Fruit fly (Drosophila melanogaster) whole organism, wandering third instar larva: ENCODE measurements around the gene CG13384.
A peak's percentile ranks its signal among the peaks of the same experiment; 100 is the strongest.

Experiments
- CG32264 ChIP-seq: fragments of 200-800 bp; sonication (Bioruptor generic); optimal IDR thresholded peaks from 2 replicates; lab custom pipeline; 2016; ENCODE audit warnings: missing biosample characterization, missing genetic modification characterization
- Dfd ChIP-seq: fragments of >200 bp; optimal IDR thresholded peaks from 2 replicates; lab custom pipeline; 2017; ENCODE audit warnings: missing biosample characterization, missing genetic modification characterization
- Dif ChIP-seq: fragments of 200-275, 200-300 bp; sonication (Bioruptor generic); optimal IDR thresholded peaks from 2 replicates; lab custom pipeline; 2018; ENCODE audit warnings: missing biosample characterization, missing genetic modification characterization; ENCODE audit not compliant: partially characterized antibody
- Hr78 ChIP-seq: fragments of >200 bp; optimal IDR thresholded peaks from 2 replicates; lab custom pipeline; 2017; ENCODE audit warnings: missing biosample characterization, missing genetic modification characterization
- OdsH ChIP-seq: fragments of 200-800 bp; sonication (Bioruptor generic); optimal IDR thresholded peaks from 2 replicates; lab custom pipeline; 2016; ENCODE audit warnings: missing biosample characterization, mild to moderate bottlenecking, missing genetic modification characterization
- br ChIP-seq: fragments of 200-800 bp; sonication (Bioruptor generic); optimal IDR thresholded peaks from 2 replicates; lab custom pipeline; 2016; ENCODE audit warnings: missing biosample characterization, missing genetic modification characterization
- dl ChIP-seq, 2 experiments: fragments of 175-275, 200-275 bp in 1 of 2; fragments of 200-275 bp in 1 of 2; sonication (Bioruptor generic); optimal IDR thresholded peaks; lab custom pipeline; 2018; ENCODE audit warnings: mild to moderate bottlenecking in 2 of 2, missing biosample characterization in 2 of 2, missing genetic modification characterization in 2 of 2, moderate library complexity in 2 of 2; ENCODE audit not compliant: partially characterized antibody in 2 of 2, insufficient read depth in 1 of 2
- h ChIP-seq: fragments of 200-800 bp; sonication (Bioruptor generic); optimal IDR thresholded peaks from 3 replicates; lab custom pipeline; 2016; ENCODE audit warnings: missing biosample characterization, mild to moderate bottlenecking, missing genetic modification characterization
- pan ChIP-seq: fragments of >200 bp; optimal IDR thresholded peaks from 2 replicates; lab custom pipeline; 2017
- psq ChIP-seq: fragments of 200-800 bp; sonication (Bioruptor generic); optimal IDR thresholded peaks from 3 replicates; lab custom pipeline; 2017; ENCODE audit warnings: missing biosample characterization, mild to moderate bottlenecking, missing genetic modification characterization, moderate library complexity
- tai ChIP-seq: sonication (Bioruptor generic); optimal IDR thresholded peaks from 2 replicates; lab custom pipeline; 2016; ENCODE audit warnings: missing biosample characterization, missing genetic modification characterization

dm6 chr2L:8437176-8437575 lies 52.9 kb downstream of the CG13384 start, which contains the start of the genes D12 and Chrac-14:
- no peak for TF ChIP-seq tai (GFP tag; lab: Kevin White, UChicago)
- no peak for TF ChIP-seq Dfd (GFP tag; lab: Kevin White, UChicago)
- peak; percentile 4 for TF ChIP-seq OdsH (GFP tag; lab: Kevin White, UChicago)
- no peak for TF ChIP-seq pan
- TF ChIP-seq psq (GFP tag; lab: Kevin White, UChicago): peak; percentile 41
- TF ChIP-seq CG32264 (GFP tag; lab: Kevin White, UChicago): no peak
- TF ChIP-seq br (GFP tag; lab: Kevin White, UChicago): no peak
- no peak for TF ChIP-seq dl (GFP tag; optimal IDR thresholded peaks at IDR 0.05; lab: Kevin White, UChicago; ENCODE audit: insufficient read depth in 1 of 2, partially characterized antibody in 2 of 2)
- no peak for TF ChIP-seq h (GFP tag; lab: Kevin White, UChicago)
- TF ChIP-seq Hr78 (GFP tag; lab: Kevin White, UChicago): no peak
- TF ChIP-seq Dif: no peak
